Fruit fly (Drosophila melanogaster): Measurements from ENCODE around the gene Tgs1.

DNA sequence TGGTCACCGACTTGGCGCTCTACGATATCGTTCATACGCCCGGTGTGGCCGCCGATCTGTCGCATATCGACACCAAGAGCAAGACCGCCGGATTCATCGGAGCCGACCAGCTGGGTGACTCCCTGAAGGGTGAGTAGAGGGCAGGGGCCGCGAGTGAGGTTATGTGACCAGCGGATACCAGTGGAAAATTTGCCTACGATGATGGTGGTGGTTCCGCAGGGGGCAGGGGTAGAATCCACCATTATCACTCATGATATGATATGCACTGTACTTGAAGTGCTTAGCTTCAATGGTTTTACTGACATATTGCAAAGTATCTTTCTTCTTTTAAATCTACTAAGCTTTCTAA lies 28.5 kb upstream of the Tgs1 start:
- no peak for TF ChIP-seq grau (tag; optimal IDR thresholded peaks at IDR 0.05)
- no peak for TF ChIP-seq so (GFP tag; IDR thresholded peaks at IDR 0.05)
- no peak for TF ChIP-seq CG7786 (GFP tag; optimal IDR thresholded peaks at IDR 0.05)
- TF ChIP-seq CG4707 (GFP tag; optimal IDR thresholded peaks at IDR 0.05): no peak
- no peak for TF ChIP-seq Lim3 (GFP tag; IDR thresholded peaks at IDR 0.05)
- no peak for TF ChIP-seq Mrtf (GFP tag; IDR thresholded peaks at IDR 0.05)
- no peak for TF ChIP-seq emc (GFP tag; optimal IDR thresholded peaks at IDR 0.05)
- TF ChIP-seq Dip3 (GFP tag; optimal IDR thresholded peaks at IDR 0.05): no peak
- no peak for TF ChIP-seq CG15269 (tag; optimal IDR thresholded peaks at IDR 0.05)
